Fruit fly (Drosophila melanogaster) whole organism, embryonic: ENCODE measurements around the gene E23.

Experiments
- CG10209 ChIP-seq: fragments of 200-800 bp; sonication (Bioruptor generic); optimal IDR thresholded peaks from 3 replicates; lab custom pipeline; 2017; ENCODE audit warnings: missing biosample characterization, mild to moderate bottlenecking, missing genetic modification characterization, missing genetic modification reagents
- CG10462 ChIP-seq: fragments of 200-800 bp; sonication (Bioruptor generic); optimal IDR thresholded peaks from 2 replicates; lab custom pipeline; 2016; ENCODE audit warnings: missing biosample characterization, missing genetic modification characterization
- CG12659 ChIP-seq: fragments of 200-800 bp; sonication (Bioruptor generic); optimal IDR thresholded peaks from 3 replicates; lab custom pipeline; 2017; ENCODE audit warnings: mild to moderate bottlenecking, missing biosample characterization, missing genetic modification reagents, missing genetic modification characterization
- CG12942 ChIP-seq: fragments of 200-800 bp; sonication (Bioruptor generic); optimal IDR thresholded peaks from 3 replicates; lab custom pipeline; 2016; ENCODE audit warnings: missing biosample characterization, missing genetic modification characterization
- CG13424 ChIP-seq: fragments of 200-800 bp; sonication (Bioruptor generic); optimal IDR thresholded peaks from 2 replicates; lab custom pipeline; 2019; ENCODE audit warnings: missing biosample characterization, mild to moderate bottlenecking, missing genetic modification characterization, moderate library complexity
- CG1603 ChIP-seq: fragments of 200-800 bp; sonication (Bioruptor generic); optimal IDR thresholded peaks from 2 replicates; lab custom pipeline; 2019; ENCODE audit warnings: missing biosample characterization, mild to moderate bottlenecking, missing genetic modification characterization, moderate library complexity
- CG17385 ChIP-seq: fragments of 200-800 bp; sonication (Bioruptor generic); optimal IDR thresholded peaks from 3 replicates; lab custom pipeline; 2018; ENCODE audit warnings: missing biosample characterization, mild to moderate bottlenecking, missing genetic modification characterization
- CG1792 ChIP-seq: fragments of 200-800 bp; sonication (Bioruptor generic); optimal IDR thresholded peaks from 2 replicates; lab custom pipeline; 2016; ENCODE audit warnings: missing biosample characterization, missing genetic modification characterization
- CG18599 ChIP-seq: fragments of 200-800 bp; sonication (Bioruptor generic); optimal IDR thresholded peaks from 3 replicates; lab custom pipeline; 2017; ENCODE audit warnings: missing biosample characterization, missing genetic modification characterization, mild to moderate bottlenecking, moderate library complexity, missing genetic modification reagents
- CG2129 ChIP-seq: fragments of 200-800 bp; sonication (Bioruptor generic); IDR thresholded peaks from 2 replicates; pipeline ENCODE4 v1.3.6; 2022; ENCODE audit warnings: missing biosample characterization, missing genetic modification characterization; ENCODE audit not compliant: partially characterized antibody
- CG32767 ChIP-seq: fragments of 200-800 bp; sonication (Bioruptor generic); IDR thresholded peaks from 2 replicates; pipeline ENCODE4 v1.3.6; 2022; ENCODE audit warnings: missing biosample characterization, missing genetic modification characterization
- CG33557 ChIP-seq: fragments of 200-800 bp; sonication (Bioruptor generic); optimal IDR thresholded peaks from 2 replicates; lab custom pipeline; 2019; ENCODE audit warnings: missing biosample characterization, mild to moderate bottlenecking, missing genetic modification characterization, moderate library complexity
- CG3847 ChIP-seq: fragments of 200-800 bp; sonication (Bioruptor generic); IDR thresholded peaks from 2 replicates; pipeline ENCODE4 v1.3.6; 2022; ENCODE audit warnings: missing biosample characterization, missing genetic modification characterization
- CG43689 ChIP-seq: fragments of 200-800 bp; sonication (Bioruptor generic); IDR thresholded peaks from 2 replicates; pipeline ENCODE4 v1.3.6; 2022; ENCODE audit warnings: missing biosample characterization, missing genetic modification characterization
- CG5180 ChIP-seq: fragments of 200-800 bp; sonication (Bioruptor generic); optimal IDR thresholded peaks from 3 replicates; lab custom pipeline; 2017; ENCODE audit warnings: missing biosample characterization, missing genetic modification characterization, mild to moderate bottlenecking, moderate library complexity, missing genetic modification reagents
- CG7963 ChIP-seq: fragments of 200-800 bp; sonication (Bioruptor generic); IDR thresholded peaks from 3 replicates; pipeline ENCODE4 v1.3.6; 2022; ENCODE audit warnings: missing biosample characterization, missing genetic modification characterization; ENCODE audit not compliant: partially characterized antibody
- CG8478 ChIP-seq: fragments of >200 bp; optimal IDR thresholded peaks from 2 replicates; lab custom pipeline; 2018
- CoRest ChIP-seq: fragments of 200-800 bp; sonication (Bioruptor generic); optimal IDR thresholded peaks from 3 replicates; lab custom pipeline; 2018; ENCODE audit warnings: missing biosample characterization, mild to moderate bottlenecking, missing genetic modification characterization, moderate library complexity
- CrebB ChIP-seq: fragments of 200-800 bp; sonication (Bioruptor generic); optimal IDR thresholded peaks from 3 replicates; lab custom pipeline; 2018; ENCODE audit warnings: missing biosample characterization, mild to moderate bottlenecking, missing genetic modification characterization
- Eip74EF ChIP-seq, 2 experiments: fragments of 200-800 bp in 1 of 2; fragments of >200 bp in 1 of 2; sonication (Bioruptor generic) in 1 of 2; optimal IDR thresholded peaks; 2 replicates each; lab custom pipeline; 2017 to 2019; ENCODE audit warnings: missing biosample characterization in 2 of 2, missing genetic modification characterization in 2 of 2, mild to moderate bottlenecking in 1 of 2, moderate library complexity in 1 of 2
- H2.0 ChIP-seq: fragments of 200-800 bp; sonication (Bioruptor generic); IDR thresholded peaks from 2 replicates; pipeline ENCODE4 v1.3.6; 2022; ENCODE audit warnings: missing biosample characterization, missing genetic modification characterization
- Mad ChIP-seq: fragments of 200-800 bp; sonication (Bioruptor generic); optimal IDR thresholded peaks from 2 replicates; lab custom pipeline; 2016; ENCODE audit warnings: missing biosample characterization, missing genetic modification characterization
- NC2β ChIP-seq: fragments of 200-800 bp; sonication (Bioruptor generic); optimal IDR thresholded peaks from 2 replicates; lab custom pipeline; 2016; ENCODE audit warnings: missing biosample characterization, missing genetic modification characterization
- Rfx ChIP-seq: fragments of 200-800 bp; sonication (Bioruptor generic); IDR thresholded peaks from 2 replicates; pipeline ENCODE4 v1.3.6; 2022; ENCODE audit warnings: missing biosample characterization, missing genetic modification characterization
- Side ChIP-seq: fragments of 200-800 bp; sonication (Bioruptor generic); optimal IDR thresholded peaks from 2 replicates; lab custom pipeline; 2016; ENCODE audit warnings: missing biosample characterization, missing genetic modification characterization
- Taf1 ChIP-seq: fragments of 200-800 bp; sonication (Bioruptor generic); IDR thresholded peaks from 2 replicates; pipeline ENCODE4 v1.3.6; 2022; ENCODE audit warnings: missing biosample characterization, missing genetic modification characterization
- Tbp ChIP-seq: fragments of >200 bp; optimal IDR thresholded peaks from 2 replicates; lab custom pipeline; 2018; ENCODE audit warnings: missing biosample characterization, missing genetic modification characterization
- Vsx1 ChIP-seq: fragments of 200-800 bp; sonication (Bioruptor generic); optimal IDR thresholded peaks from 2 replicates; lab custom pipeline; 2017; ENCODE audit warnings: missing biosample characterization, mild to moderate bottlenecking, missing genetic modification characterization, missing genetic modification reagents
- Xbp1 ChIP-seq: fragments of 200-800 bp; sonication (Bioruptor generic); optimal IDR thresholded peaks from 3 replicates; lab custom pipeline; 2016; ENCODE audit warnings: missing biosample characterization, mild to moderate bottlenecking, missing genetic modification characterization
- ara ChIP-seq: fragments of 200-800 bp; sonication (Bioruptor generic); IDR thresholded peaks from 2 replicates; pipeline ENCODE4 v1.3.6; 2022; ENCODE audit warnings: missing biosample characterization, missing genetic modification characterization
- ato ChIP-seq: fragments of 200-800 bp; sonication (Bioruptor generic); IDR thresholded peaks from 2 replicates; pipeline ENCODE4 v1.3.6; 2022; ENCODE audit warnings: missing biosample characterization, missing genetic modification characterization; ENCODE audit not compliant: partially characterized antibody
- ci ChIP-seq: fragments of 200-800 bp; sonication (Bioruptor generic); IDR thresholded peaks from 3 replicates; pipeline ENCODE4 v1.3.6; 2022; ENCODE audit warnings: missing biosample characterization, missing genetic modification characterization
- gcm2 ChIP-seq: fragments of 200-800 bp; sonication (Bioruptor generic); optimal IDR thresholded peaks from 2 replicates; lab custom pipeline; 2016; ENCODE audit warnings: missing biosample characterization, missing genetic modification characterization
- gt ChIP-seq: fragments of 200-800 bp; sonication (Bioruptor generic); IDR thresholded peaks from 2 replicates; pipeline ENCODE4 v1.3.6; 2022; ENCODE audit warnings: missing biosample characterization, missing genetic modification characterization
- lilli ChIP-seq: fragments of 200-800 bp; sonication (Bioruptor generic); optimal IDR thresholded peaks from 3 replicates; lab custom pipeline; 2016; ENCODE audit warnings: missing biosample characterization, missing genetic modification characterization
- lola ChIP-seq, 3 experiments: fragments of >200 bp in 2 of 3; fragments of 200-800 bp in 1 of 3; sonication (Bioruptor generic) in 1 of 3; optimal IDR thresholded peaks; 2 replicates each; lab custom pipeline; 2017 to 2019; ENCODE audit warnings: missing biosample characterization in 3 of 3, missing genetic modification characterization in 3 of 3, mild to moderate bottlenecking in 1 of 3, moderate library complexity in 1 of 3
- mam ChIP-seq: fragments of 200-800 bp; sonication (Bioruptor generic); optimal IDR thresholded peaks from 3 replicates; lab custom pipeline; 2016; ENCODE audit warnings: missing biosample characterization, missing genetic modification characterization
- nau ChIP-seq: fragments of 200-800 bp; sonication (Bioruptor generic); optimal IDR thresholded peaks from 3 replicates; lab custom pipeline; 2017; ENCODE audit warnings: missing biosample characterization, mild to moderate bottlenecking, missing genetic modification characterization, missing genetic modification reagents
- onecut ChIP-seq: fragments of 200-800 bp; sonication (Bioruptor generic); IDR thresholded peaks from 2 replicates; pipeline ENCODE4 v1.3.6; 2022; ENCODE audit warnings: missing biosample characterization, missing genetic modification characterization
- pb ChIP-seq: fragments of 200-800 bp; sonication (Bioruptor generic); optimal IDR thresholded peaks from 3 replicates; lab custom pipeline; 2016; ENCODE audit warnings: missing biosample characterization, missing genetic modification characterization
- peb ChIP-seq: fragments of 200-800 bp; sonication (Bioruptor generic); IDR thresholded peaks from 2 replicates; pipeline ENCODE4 v1.3.6; 2022; ENCODE audit warnings: missing biosample characterization, missing genetic modification characterization
- psq ChIP-seq: fragments of 200-800 bp; sonication (Bioruptor generic); optimal IDR thresholded peaks from 2 replicates; lab custom pipeline; 2017; ENCODE audit warnings: missing biosample characterization, missing genetic modification characterization
- pum ChIP-seq: fragments of 200-800 bp; sonication (Bioruptor generic); optimal IDR thresholded peaks from 2 replicates; lab custom pipeline; 2016; ENCODE audit warnings: missing biosample characterization, missing genetic modification characterization
- pzg ChIP-seq: fragments of 200-800 bp; sonication (Bioruptor generic); optimal IDR thresholded peaks from 3 replicates; lab custom pipeline; 2018; ENCODE audit warnings: missing biosample characterization, mild to moderate bottlenecking, missing genetic modification characterization, moderate library complexity
- sqz ChIP-seq: fragments of 200-800 bp; sonication (Bioruptor generic); optimal IDR thresholded peaks from 3 replicates; lab custom pipeline; 2018; ENCODE audit warnings: missing biosample characterization, mild to moderate bottlenecking, missing genetic modification characterization
- ssp ChIP-seq: fragments of 200-800 bp; sonication (Bioruptor generic); IDR thresholded peaks from 2 replicates; pipeline ENCODE4 v1.3.6; 2022; ENCODE audit warnings: missing biosample characterization, missing genetic modification characterization
- ttk ChIP-seq: fragments of 200-800 bp; sonication (Bioruptor generic); IDR thresholded peaks from 2 replicates; pipeline ENCODE4 v2.1.2; 2022; ENCODE audit warnings: missing biosample characterization, missing genetic modification characterization
- twi ChIP-seq: fragments of 200-800 bp; optimal IDR thresholded peaks from 2 replicates; lab custom pipeline; 2019; ENCODE audit warnings: missing biosample characterization, mild to moderate bottlenecking, missing genetic modification characterization, moderate library complexity
- wor ChIP-seq: fragments of 200-800 bp; sonication (Bioruptor generic); IDR thresholded peaks from 2 replicates; pipeline ENCODE4 v1.3.6; 2022; ENCODE audit warnings: missing biosample characterization, missing genetic modification characterization
- z ChIP-seq: fragments of 200-800 bp; sonication (Bioruptor generic); IDR thresholded peaks from 3 replicates; pipeline ENCODE4 v1.3.6; 2022; ENCODE audit warnings: missing biosample characterization, missing genetic modification characterization

The E23 gene

DNA sequence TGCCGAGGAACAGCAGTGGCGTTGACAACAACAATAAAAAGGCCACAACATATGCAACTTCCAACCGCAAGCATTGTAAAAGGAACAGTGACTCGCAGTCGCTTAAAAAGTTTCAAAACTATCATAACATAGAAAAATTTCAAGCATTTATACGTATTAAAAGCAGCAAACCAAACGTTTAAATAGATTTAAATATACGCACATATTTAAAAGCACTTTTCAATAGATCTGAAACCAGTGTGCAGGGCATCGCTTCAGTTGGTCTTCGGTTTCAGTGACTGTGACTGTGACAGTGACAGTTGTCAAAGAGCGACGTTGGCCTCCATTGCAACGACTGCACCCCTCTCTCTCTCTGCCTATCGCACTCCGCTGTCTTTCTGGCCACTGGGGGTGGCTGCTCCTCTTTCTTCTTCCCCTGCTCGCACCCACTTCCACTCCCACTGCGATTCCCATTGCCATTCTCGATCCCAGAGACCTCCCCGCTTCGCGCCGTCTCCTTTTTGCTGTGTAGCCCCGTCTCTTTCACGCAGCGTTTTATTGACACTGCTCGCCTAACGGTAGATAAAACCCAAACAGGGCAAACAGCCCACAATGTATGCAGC lies 6.4 kb downstream of the E23 start (continued):
- peak; percentile 84 for TF ChIP-seq wor (GFP tag; lab: Robert Waterston, UW)
- peak; percentile 51 for TF ChIP-seq CG18599
- TF ChIP-seq ssp (GFP tag; lab: Robert Waterston, UW), result peak; percentile 70
- no peak for TF ChIP-seq CG2129 (GFP tag; lab: Robert Waterston, UW)
- peak; percentile 90 for TF ChIP-seq CG1603 (tag; lab: Kevin White, UChicago)
- no peak for TF ChIP-seq Tbp (GFP tag; lab: Kevin White, UChicago)
- TF ChIP-seq CG17385 (GFP tag; lab: Kevin White, UChicago), result peak; percentile 80
- TF ChIP-seq ttk (GFP tag; lab: Robert Waterston, UW), result peak; percentile 92
- peak; percentile 69 for TF ChIP-seq CG32767 (GFP tag; lab: Robert Waterston, UW)
- TF ChIP-seq CG5180, result peak; percentile 72
- TF ChIP-seq gt, result peak; percentile 85
- TF ChIP-seq pb (GFP tag; lab: Kevin White, UChicago), result peak; percentile 30
- TF ChIP-seq Side (GFP tag; lab: Kevin White, UChicago), result peak; percentile 21
- TF ChIP-seq gcm2 (GFP tag; lab: Kevin White, UChicago), result peak; percentile 19
- TF ChIP-seq CG1792 (GFP tag; lab: Kevin White, UChicago), result peak; percentile 44
- peak; percentile 68 for TF ChIP-seq CG13424
- TF ChIP-seq pum, result peak; percentile 56
- peak; percentile 46 for TF ChIP-seq CG10462 (GFP tag; lab: Kevin White, UChicago)
- 0 out of 2 replicates have a peak, but pooled peaks have one; percentile 34 for TF ChIP-seq Taf1 (GFP tag; lab: Robert Waterston, UW)
- TF ChIP-seq NC2β (GFP tag; lab: Kevin White, UChicago), result peak; percentile 66
- TF ChIP-seq Xbp1, result peak; percentile 68
- peak; percentile 44 for TF ChIP-seq sqz (GFP tag; lab: Kevin White, UChicago)
- TF ChIP-seq peb (GFP tag; lab: Robert Waterston, UW), result peak; percentile 89
- TF ChIP-seq CG7963 (GFP tag; lab: Robert Waterston, UW), result peak; percentile 63; the same call in 1 of the 3 replicates
- no peak for TF ChIP-seq ato (GFP tag; lab: Robert Waterston, UW)
- TF ChIP-seq z (GFP tag; lab: Robert Waterston, UW), result peak; percentile 50; the same call in 1 of the 3 replicates
- peak in 1 of 2 experiments; percentile 75 for TF ChIP-seq Eip74EF (GFP tag; optimal IDR thresholded peaks at IDR 0.05; lab: Kevin White, UChicago)
- TF ChIP-seq onecut (GFP tag; lab: Robert Waterston, UW), result peak; percentile 80
- peak; percentile 76 for TF ChIP-seq CG10209 (GFP tag; lab: Kevin White, UChicago)
- TF ChIP-seq Vsx1 (GFP tag; lab: Kevin White, UChicago), result peak; percentile 27
- TF ChIP-seq H2.0 (GFP tag; lab: Robert Waterston, UW), result peak; percentile 85
- TF ChIP-seq Rfx, result peak; percentile 49; the same call in 1 of the 2 replicates
- TF ChIP-seq lola (GFP tag; optimal IDR thresholded peaks at IDR 0.05; lab: Kevin White, UChicago), result peak in 1 of 3 experiments; percentile 48
- peak; percentile 97 for TF ChIP-seq ci (GFP tag; lab: Robert Waterston, UW)
- peak; percentile 75 for TF ChIP-seq CG43689 (GFP tag; lab: Robert Waterston, UW)
- peak; percentile 26 for TF ChIP-seq twi (tag; lab: Kevin White, UChicago)
- TF ChIP-seq nau (GFP tag; lab: Kevin White, UChicago), result peak; percentile 83
- peak; percentile 94 for TF ChIP-seq ara
- TF ChIP-seq mam (GFP tag; lab: Kevin White, UChicago), result peak; percentile 38
- TF ChIP-seq CoRest (tag; lab: Kevin White, UChicago), result peak; percentile 59
- TF ChIP-seq CG12942, result peak; percentile 39
- TF ChIP-seq CG8478, result no peak
- TF ChIP-seq Mad (GFP tag; lab: Kevin White, UChicago), result peak; percentile 58
- TF ChIP-seq CG12659 (GFP tag; lab: Kevin White, UChicago), result peak; percentile 43
- TF ChIP-seq CrebB (tag; lab: Kevin White, UChicago), result peak; percentile 37
- no peak for TF ChIP-seq CG33557
- TF ChIP-seq pzg, result no peak
- peak; percentile 32 for TF ChIP-seq lilli (GFP tag; lab: Kevin White, UChicago)
- no peak for TF ChIP-seq psq
- TF ChIP-seq CG3847, result peak; percentile 33; the same call in 1 of the 2 replicates
